Worm (Caenorhabditis elegans) whole organism, L2 larva: ENCODE results near the gene C35D10.17.

Source experiments
- R02D3.7 ChIP-seq: fragments of 150-350 bp; optimal IDR thresholded peaks from 2 replicates; lab custom pipeline; 2014; ENCODE audit warnings: missing biosample characterization, missing genetic modification characterization
- nhr-12 ChIP-seq: fragments of 150-350 bp; optimal IDR thresholded peaks from 2 replicates; lab custom pipeline; 2014; ENCODE audit warnings: missing biosample characterization, missing genetic modification characterization

DNA sequence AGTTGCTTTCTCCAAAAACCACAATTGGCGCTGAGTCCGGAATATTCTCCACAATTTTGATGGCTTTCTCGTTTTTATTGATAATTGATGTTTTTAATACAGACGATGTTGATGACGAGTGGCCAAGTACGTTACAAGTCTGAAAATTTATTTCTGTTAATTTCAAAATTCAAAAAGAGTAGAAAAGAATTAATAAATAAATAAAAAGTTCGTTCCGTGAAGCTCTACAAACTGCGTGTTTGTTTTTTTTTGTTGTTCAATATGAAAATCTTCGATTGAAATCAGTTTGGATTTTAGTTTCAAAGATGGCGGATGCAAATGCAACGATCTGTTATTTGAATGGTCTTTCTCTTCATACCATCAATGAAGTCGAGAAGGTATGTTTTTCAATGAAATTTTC is 44.1 kb downstream of the C35D10.17 start, which contains the start of gene F26F4.2:
- TF ChIP-seq nhr-12: no peak
- no peak for TF ChIP-seq R02D3.7 (tag; lab: Kevin White, UChicago)
